5 worm cellular contexts compared by ENCODE assay signal in genomic region chrII:13736089-13736488, ce11.
TF ChIP-seq lines count a peak whose summit lies in the region.

R06B9.5 (plus strand) TSS chrII:13736320.

TF ChIP-seq in whole organism, L1 larva, 84 proteins besides CTCF, POLR2A, EP300 and RAD21:
- TF ChIP-seq grh-1 (GFP tag; IDR thresholded peaks at IDR 0.05; lab: Robert Waterston, UW) (no peak), efl-1 (optimal IDR thresholded peaks at IDR 0.05; lab: Kevin White, UChicago) (no peak), efl-1 (GFP tag; optimal IDR thresholded peaks at IDR 0.05 in 1 of 2; lab: Kevin White, UChicago) (peak in 1 of 2 experiments; percentile 55), nhr-85 (tag; lab: Kevin White, UChicago) (peak; percentile 59)

TF ChIP-seq in whole organism, L3 larva, 47 proteins besides CTCF, POLR2A, EP300 and RAD21:
- TF ChIP-seq ama-1 (optimal IDR thresholded peaks at IDR 0.05; lab: Kevin White, UChicago) = peak; percentile 10
- no peak for TF ChIP-seq ztf-4 (tag; optimal IDR thresholded peaks at IDR 0.05; lab: Kevin White, UChicago)

TF ChIP-seq in whole organism, L4 larva, 104 proteins besides CTCF, POLR2A, EP300 and RAD21:
- TF ChIP-seq pha-4 (GFP tag; IDR thresholded peaks at IDR 0.05; lab: Robert Waterston, UW) (no peak), pha-4 (tag; optimal IDR thresholded peaks at IDR 0.05; lab: Kevin White, UChicago) (no peak), daf-16 (GFP tag; optimal IDR thresholded peaks at IDR 0.05; lab: Kevin White, UChicago) (no peak), daf-16 (tag; optimal IDR thresholded peaks at IDR 0.05; lab: Kevin White, UChicago) (peak; percentile 5)

TF ChIP-seq in whole organism, late embryonic, 69 proteins besides CTCF, POLR2A, EP300 and RAD21:
- TF ChIP-seq pha-2 (tag; optimal IDR thresholded peaks at IDR 0.05; lab: Kevin White, UChicago) (no peak), pros-1 (tag; optimal IDR thresholded peaks at IDR 0.05; lab: Kevin White, UChicago) (no peak), madf-2 (tag; optimal IDR thresholded peaks at IDR 0.05; lab: Kevin White, UChicago) (peak; percentile 40), ceh-22 (tag; optimal IDR thresholded peaks at IDR 0.05; lab: Kevin White, UChicago) (no peak)

TF ChIP-seq in whole organism, young adult, 124 proteins besides CTCF, POLR2A, EP300 and RAD21:
- TF ChIP-seq efl-1 (GFP tag; optimal IDR thresholded peaks at IDR 0.05; lab: Kevin White, UChicago) (peak; percentile 3), chd-7 (tag; optimal IDR thresholded peaks at IDR 0.05; lab: Kevin White, UChicago) (no peak)
TF ChIP-seq in whole organism, young adult: peak in this region for 1.
